Worm (Caenorhabditis elegans): ENCODE data around the gene Y6E2A.4.
"Not testable (repeated sequence)": the region's sequence is repeated elsewhere in the genome, so short reads cannot be mapped to it uniquely, and the experiment has no call there.

Y6E2A.4 gene

DNA sequence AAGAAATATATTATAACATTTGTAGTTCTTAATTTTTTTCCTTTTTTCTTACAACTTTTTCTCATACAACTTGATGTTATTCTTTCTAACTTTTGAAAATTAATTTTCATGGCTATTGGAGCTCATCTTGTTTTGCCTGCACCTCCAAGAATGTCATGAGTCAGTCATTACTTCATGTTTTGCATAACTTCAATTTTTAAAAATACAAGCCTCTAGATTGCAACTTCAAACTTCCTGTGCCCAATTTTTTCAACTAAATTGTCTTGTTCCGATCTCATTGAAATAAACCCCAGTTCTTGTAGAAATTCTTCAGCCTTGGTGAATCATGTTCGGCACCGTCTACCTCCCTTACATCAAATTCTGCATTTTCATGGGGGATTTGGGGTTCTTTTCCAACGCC is 41.9 kb upstream of the Y6E2A.4 start, which contains the start of gene str-9:
str-9 (plus strand) TSS at position 301 of the 400 bp plus-strand sequence.
- TF ChIP-seq fax-1 (tag; optimal IDR thresholded peaks at IDR 0.05) (no peak), pha-4 (tag; optimal IDR thresholded peaks at IDR 0.05) (no peak), ttx-3 (tag; optimal IDR thresholded peaks at IDR 0.05) (no peak), ceh-14 (tag; optimal IDR thresholded peaks at IDR 0.05) (no peak), ceh-45 (GFP tag; IDR thresholded peaks at IDR 0.05) (no peak), hlh-6 (tag; optimal IDR thresholded peaks at IDR 0.05) (no peak), C08G9.2 (tag; optimal IDR thresholded peaks at IDR 0.05) (no peak), fkh-10 (GFP tag; optimal IDR thresholded peaks at IDR 0.05) (no peak), che-1 (tag; optimal IDR thresholded peaks at IDR 0.05) (no peak), C38D4.7 (GFP tag; optimal IDR thresholded peaks at IDR 0.05) (no peak), ets-4 (tag; optimal IDR thresholded peaks at IDR 0.05) (no peak), ceh-31 (tag; optimal IDR thresholded peaks at IDR 0.05) (no peak)

DNA sequence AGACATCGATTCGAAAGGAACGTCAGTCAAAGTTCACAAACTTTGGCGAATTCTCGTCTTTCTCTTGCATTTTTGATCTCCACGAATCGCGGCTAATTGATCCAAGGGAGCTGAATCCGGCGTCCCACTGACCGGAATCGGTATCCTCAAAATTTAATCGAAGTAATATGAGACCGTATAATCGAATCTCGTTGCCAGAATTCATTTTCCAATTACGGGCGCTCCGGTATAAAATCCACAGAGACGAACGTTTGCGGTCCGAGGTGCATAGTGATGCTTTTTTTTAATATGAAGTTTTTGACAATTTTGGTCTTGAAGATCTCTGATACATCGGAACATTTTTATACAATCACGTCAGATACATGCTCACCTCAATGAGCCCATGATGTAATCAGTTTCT is 41.1 kb upstream of the Y6E2A.4 start:
- TF ChIP-seq F13H6.1 (tag; optimal IDR thresholded peaks at IDR 0.05) (no peak), zip-5 (tag; optimal IDR thresholded peaks at IDR 0.05) (no peak), lim-6 (tag; optimal IDR thresholded peaks at IDR 0.05) (no peak), ceh-6 (GFP tag; optimal IDR thresholded peaks at IDR 0.05) (no peak), ceh-34 (tag; optimal IDR thresholded peaks at IDR 0.05) (no peak), tbx-7 (tag; optimal IDR thresholded peaks at IDR 0.05) (no peak), ceh-2 (tag; optimal IDR thresholded peaks at IDR 0.05) (no peak), ceh-19 (GFP tag; optimal IDR thresholded peaks at IDR 0.05) (no peak), elt-2 (tag; optimal IDR thresholded peaks at IDR 0.05) (no peak), ceh-24 (tag; optimal IDR thresholded peaks at IDR 0.05) (no peak), C38D4.7 (GFP tag; optimal IDR thresholded peaks at IDR 0.05) (no peak), che-1 (tag; optimal IDR thresholded peaks at IDR 0.05) (no peak), K09A11.1 (tag; optimal IDR thresholded peaks at IDR 0.05; ENCODE audit: insufficient read depth) (no peak), fkh-6 (tag; optimal IDR thresholded peaks at IDR 0.05) (no peak), eyg-1 (tag; optimal IDR thresholded peaks at IDR 0.05) (no peak), Y22D7AL.16 (tag; optimal IDR thresholded peaks at IDR 0.05) (no peak)

DNA sequence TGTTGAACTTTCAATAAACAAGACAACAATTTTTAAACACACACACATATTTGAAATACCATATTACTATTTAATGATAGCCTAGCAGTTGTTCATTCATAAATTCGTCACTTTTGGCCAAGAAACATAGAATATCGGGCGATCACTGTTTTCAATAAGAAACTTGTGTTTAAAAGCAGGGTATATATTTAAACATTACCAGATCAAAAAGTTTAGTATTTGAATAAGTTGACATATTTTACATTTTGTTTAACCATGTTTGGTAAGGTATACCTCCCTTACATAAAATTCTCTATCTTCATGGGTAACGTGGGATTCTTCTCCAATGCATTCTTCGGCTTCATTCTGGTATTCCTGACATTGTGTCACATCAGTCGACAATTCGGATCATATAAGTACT is 38.2 kb upstream of the Y6E2A.4 start, which contains the start of gene str-8:
str-8 (plus strand) TSS at position 301 of the 400 bp plus-strand sequence.
- not testable (repeated sequence) for TF ChIP-seq ceh-30 (tag; optimal IDR thresholded peaks at IDR 0.05); fkh-10 (GFP tag; optimal IDR thresholded peaks at IDR 0.05); rnt-1 (tag; optimal IDR thresholded peaks at IDR 0.05)

DNA sequence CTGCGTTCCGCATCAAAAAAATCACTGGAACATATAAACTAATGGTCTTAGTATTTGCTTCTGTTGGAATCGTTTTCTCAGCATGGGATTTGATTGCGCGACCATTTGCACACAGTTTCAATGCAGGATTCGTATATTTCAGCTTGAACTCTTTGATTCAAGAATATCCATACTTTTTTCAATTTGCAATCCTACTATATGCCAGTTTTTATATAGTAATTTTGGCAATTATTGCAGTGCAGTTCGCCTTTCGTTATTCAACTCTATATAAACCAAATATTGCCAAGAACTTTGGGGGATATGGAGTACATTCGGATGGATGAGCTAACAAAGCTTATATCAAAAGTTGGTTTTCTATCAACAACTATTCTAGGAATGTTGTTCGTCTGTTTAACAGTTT is 36.4 kb upstream of the Y6E2A.4 start, which contains the start of gene str-5:
str-5 (plus strand) TSS at position 301 of the 400 bp plus-strand sequence.
- not testable (repeated sequence) for TF ChIP-seq pag-3 (tag; optimal IDR thresholded peaks at IDR 0.05; ENCODE audit: borderline replicate concordance); tbx-7 (tag; optimal IDR thresholded peaks at IDR 0.05); dmd-4 (tag; optimal IDR thresholded peaks at IDR 0.05; ENCODE audit: borderline replicate concordance)

DNA sequence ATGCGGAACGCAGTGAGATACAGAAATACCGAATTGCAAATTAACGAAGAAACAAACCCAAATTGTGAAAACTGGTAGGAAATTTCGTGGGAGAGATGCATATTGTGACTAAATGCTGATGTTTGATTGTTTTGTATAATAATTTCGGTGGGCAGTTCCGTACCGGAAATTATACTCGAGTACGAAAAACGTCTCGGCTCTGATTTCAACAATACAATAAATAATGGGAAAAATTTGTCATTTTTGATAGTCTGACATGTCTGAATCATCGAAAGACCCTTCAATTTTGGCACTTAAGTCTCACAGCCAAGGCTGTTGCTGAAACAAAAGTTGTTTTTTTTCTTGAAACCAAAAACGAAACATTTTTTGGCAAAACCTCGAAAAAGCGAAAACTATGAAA is 35.5 kb upstream of the Y6E2A.4 start, which contains the start of gene str-43:
str-43 (minus strand) TSS at position 101 of the 400 bp plus-strand sequence.
- TF ChIP-seq ceh-18 (tag; optimal IDR thresholded peaks at IDR 0.05) = no peak
- no peak for TF ChIP-seq pha-4 (tag; optimal IDR thresholded peaks at IDR 0.05)
- no peak for TF ChIP-seq pros-1 (tag; optimal IDR thresholded peaks at IDR 0.05)
- no peak for TF ChIP-seq ceh-30 (tag; optimal IDR thresholded peaks at IDR 0.05)
- no peak for TF ChIP-seq fkh-6 (tag; optimal IDR thresholded peaks at IDR 0.05)
- no peak for TF ChIP-seq ceh-19 (GFP tag; optimal IDR thresholded peaks at IDR 0.05)
- no peak for TF ChIP-seq hlh-6 (tag; optimal IDR thresholded peaks at IDR 0.05)
- no peak for TF ChIP-seq ceh-34 (tag; optimal IDR thresholded peaks at IDR 0.05)
- no peak for TF ChIP-seq fax-1 (tag; optimal IDR thresholded peaks at IDR 0.05)
- no peak for TF ChIP-seq dve-1 (tag; optimal IDR thresholded peaks at IDR 0.05)
- no peak for TF ChIP-seq ceh-9 (tag; optimal IDR thresholded peaks at IDR 0.05)
- no peak for TF ChIP-seq sdc-2 (tag; optimal IDR thresholded peaks at IDR 0.05)
- no peak for TF ChIP-seq C08G9.2 (tag; optimal IDR thresholded peaks at IDR 0.05)
- no peak for TF ChIP-seq odd-2 (tag; optimal IDR thresholded peaks at IDR 0.05)
- TF ChIP-seq madf-2 (tag; optimal IDR thresholded peaks at IDR 0.05) = no peak
- TF ChIP-seq ceh-14 (tag; optimal IDR thresholded peaks at IDR 0.05) = no peak
- TF ChIP-seq ama-1 (optimal IDR thresholded peaks at IDR 0.05) = no peak
- TF ChIP-seq K02D7.2 (tag; optimal IDR thresholded peaks at IDR 0.05) = no peak
- no peak for TF ChIP-seq pax-1 (tag; optimal IDR thresholded peaks at IDR 0.05)
